Worm (Caenorhabditis elegans) whole organism, L2 larva: ENCODE measurements around the gene C34D10.5.

Source experiments
- F13H6.1 ChIP-seq: sonication (generic microtip); optimal IDR thresholded peaks from 2 replicates; lab custom pipeline; 2016; ENCODE audit warnings: missing genetic modification characterization, missing compliant biosample characterization
- R02D3.7 ChIP-seq: fragments of 150-350 bp; optimal IDR thresholded peaks from 2 replicates; lab custom pipeline; 2014; ENCODE audit warnings: missing biosample characterization, missing genetic modification characterization
- Y55F3AM.14 ChIP-seq: fragments of 200-800 bp; sonication (Bioruptor generic); optimal IDR thresholded peaks from 2 replicates; lab custom pipeline; 2018; ENCODE audit warnings: mild to moderate bottlenecking, missing genetic modification characterization, missing compliant biosample characterization
- ZK546.5 ChIP-seq: sonication (generic microtip); optimal IDR thresholded peaks from 2 replicates; lab custom pipeline; 2017; ENCODE audit warnings: missing biosample characterization, missing genetic modification characterization
- alr-1 ChIP-seq: fragments of 150-350 bp; optimal IDR thresholded peaks from 2 replicates; lab custom pipeline; 2014; ENCODE audit warnings: missing biosample characterization, missing genetic modification characterization
- aly-2 ChIP-seq: fragments of 150-350 bp; optimal IDR thresholded peaks from 2 replicates; lab custom pipeline; 2014; ENCODE audit warnings: missing biosample characterization, missing genetic modification characterization
- ama-1 ChIP-seq: fragments of 150-350 bp; optimal IDR thresholded peaks from 2 replicates; lab custom pipeline; 2018; ENCODE audit warnings: inconsistent platforms
- blmp-1 ChIP-seq: sonication (generic microtip); optimal IDR thresholded peaks from 2 replicates; lab custom pipeline; 2017; ENCODE audit warnings: missing genetic modification characterization, mild to moderate bottlenecking, missing compliant biosample characterization, antibody characterized with exemption, moderate library complexity; ENCODE audit not compliant: insufficient read depth
- ceh-16 ChIP-seq: fragments of 150-350 bp; optimal IDR thresholded peaks from 2 replicates; lab custom pipeline; 2014; ENCODE audit warnings: missing biosample characterization, missing genetic modification characterization
- ceh-82 ChIP-seq: fragments of 150-350 bp; optimal IDR thresholded peaks from 2 replicates; lab custom pipeline; 2014; ENCODE audit warnings: missing biosample characterization, missing genetic modification characterization
- crh-2 ChIP-seq: sonication (generic microtip); optimal IDR thresholded peaks from 2 replicates; lab custom pipeline; 2017; ENCODE audit warnings: missing biosample characterization, missing genetic modification characterization
- egl-27 ChIP-seq: sonication (generic microtip); optimal IDR thresholded peaks from 3 replicates; lab custom pipeline; 2017; ENCODE audit warnings: missing biosample characterization, missing genetic modification reagents, missing genetic modification characterization
- elt-1 ChIP-seq: fragments of 150-350 bp; optimal IDR thresholded peaks from 2 replicates; lab custom pipeline; 2014; ENCODE audit warnings: missing biosample characterization, missing genetic modification characterization
- elt-3 ChIP-seq: sonication (generic microtip); optimal IDR thresholded peaks from 2 replicates; lab custom pipeline; 2017; ENCODE audit warnings: missing biosample characterization, missing genetic modification characterization
- fos-1 ChIP-seq: fragments of 150-350 bp; optimal IDR thresholded peaks from 2 replicates; lab custom pipeline; 2014; ENCODE audit warnings: missing biosample characterization, missing genetic modification characterization
- gmeb-1 ChIP-seq: fragments of 150-350 bp; optimal IDR thresholded peaks from 2 replicates; lab custom pipeline; 2014; ENCODE audit warnings: missing biosample characterization, missing genetic modification characterization
- lin-11 ChIP-seq: fragments of 150-350 bp; sonication (generic microtip); optimal IDR thresholded peaks from 2 replicates; lab custom pipeline; 2014; ENCODE audit warnings: missing biosample characterization, missing genetic modification characterization, inconsistent platforms, mixed read lengths
- lin-13 ChIP-seq: fragments of 150-350 bp; optimal IDR thresholded peaks from 2 replicates; lab custom pipeline; 2014; ENCODE audit warnings: missing biosample characterization, missing genetic modification reagents, missing genetic modification characterization
- lin-39 ChIP-seq: fragments of 150-350 bp; optimal IDR thresholded peaks from 2 replicates; lab custom pipeline; 2014; ENCODE audit warnings: missing biosample characterization, missing genetic modification reagents, missing genetic modification characterization
- lsy-2 ChIP-seq, 2 experiments: fragments of 150-350 bp in 1 of 2; sonication (generic microtip) in 1 of 2; optimal IDR thresholded peaks; 2 replicates each; lab custom pipeline; 2014 to 2017; ENCODE audit warnings: missing biosample characterization in 2 of 2, missing genetic modification characterization in 2 of 2
- mab-5 ChIP-seq: fragments of 150-350 bp; optimal IDR thresholded peaks from 2 replicates; lab custom pipeline; 2014; ENCODE audit warnings: missing biosample characterization, missing genetic modification characterization
- mdl-1 ChIP-seq, 2 experiments: fragments of 150-350 bp in 1 of 2; sonication (generic microtip) in 1 of 2; optimal IDR thresholded peaks; 2 replicates each; lab custom pipeline; 2017; ENCODE audit warnings: missing biosample characterization in 2 of 2, missing genetic modification characterization in 2 of 2
- nhr-12 ChIP-seq: fragments of 150-350 bp; optimal IDR thresholded peaks from 2 replicates; lab custom pipeline; 2014; ENCODE audit warnings: missing biosample characterization, missing genetic modification characterization
- nhr-129 ChIP-seq: fragments of 150-350 bp; optimal IDR thresholded peaks from 2 replicates; lab custom pipeline; 2014; ENCODE audit warnings: missing biosample characterization, missing genetic modification characterization
- nhr-21 ChIP-seq: fragments of 150-350 bp; optimal IDR thresholded peaks from 2 replicates; lab custom pipeline; 2014; ENCODE audit warnings: missing biosample characterization, missing genetic modification characterization
- nhr-23 ChIP-seq: fragments of 150-350 bp; optimal IDR thresholded peaks from 2 replicates; lab custom pipeline; 2014; ENCODE audit warnings: missing biosample characterization, missing genetic modification reagents, missing genetic modification characterization
- nhr-237 ChIP-seq: fragments of 150-350 bp; optimal IDR thresholded peaks from 2 replicates; lab custom pipeline; 2014; ENCODE audit warnings: missing biosample characterization, missing genetic modification characterization
- nhr-25 ChIP-seq: fragments of 150-350 bp; sonication (generic microtip); optimal IDR thresholded peaks from 3 replicates; lab custom pipeline; 2014; ENCODE audit warnings: missing biosample characterization, missing genetic modification characterization
- nhr-6 ChIP-seq: fragments of 150-350 bp; optimal IDR thresholded peaks from 2 replicates; lab custom pipeline; 2014; ENCODE audit warnings: missing biosample characterization, missing genetic modification characterization
- nhr-77 ChIP-seq: fragments of 150-350 bp; optimal IDR thresholded peaks from 2 replicates; lab custom pipeline; 2014; ENCODE audit warnings: missing biosample characterization, missing genetic modification characterization
- peb-1 ChIP-seq: fragments of 150-350 bp; optimal IDR thresholded peaks from 2 replicates; lab custom pipeline; 2014; ENCODE audit warnings: missing biosample characterization, missing genetic modification characterization
- sem-4 ChIP-seq: fragments of 150-350 bp; optimal IDR thresholded peaks from 2 replicates; lab custom pipeline; 2014; ENCODE audit warnings: missing biosample characterization, missing genetic modification reagents, missing genetic modification characterization
- skn-1 ChIP-seq: sonication (generic microtip); optimal IDR thresholded peaks from 2 replicates; lab custom pipeline; 2017; ENCODE audit warnings: missing biosample characterization, missing genetic modification characterization
- sma-3 ChIP-seq: sonication (generic microtip); optimal IDR thresholded peaks from 2 replicates; lab custom pipeline; 2016; ENCODE audit warnings: missing genetic modification reagents, missing genetic modification characterization, missing compliant biosample characterization
- sma-9 ChIP-seq, 2 experiments: fragments of 150-350 bp in 1 of 2; sonication (generic microtip) in 1 of 2; optimal IDR thresholded peaks; 2 replicates each; lab custom pipeline; 2014 to 2016; ENCODE audit warnings: missing genetic modification characterization in 2 of 2, mild to moderate bottlenecking in 1 of 2, missing biosample characterization in 1 of 2, missing compliant biosample characterization in 1 of 2, missing genetic modification reagents in 1 of 2, moderate library complexity in 1 of 2
- unc-39 ChIP-seq: fragments of 150-350 bp; optimal IDR thresholded peaks from 2 replicates; lab custom pipeline; 2014; ENCODE audit warnings: missing biosample characterization, missing genetic modification characterization
- unc-55 ChIP-seq: fragments of 150-350 bp; sonication (generic microtip); optimal IDR thresholded peaks from 3 replicates; lab custom pipeline; 2014; ENCODE audit warnings: missing biosample characterization, missing genetic modification reagents, missing genetic modification characterization
- unc-62 ChIP-seq: fragments of 150-350 bp; optimal IDR thresholded peaks from 2 replicates; lab custom pipeline; 2014; ENCODE audit warnings: missing biosample characterization, missing genetic modification reagents, missing genetic modification characterization
- zag-1 ChIP-seq: fragments of 150-350 bp; optimal IDR thresholded peaks from 2 replicates; lab custom pipeline; 2014; ENCODE audit warnings: missing biosample characterization, missing genetic modification characterization
- ztf-11 ChIP-seq: sonication (generic microtip); optimal IDR thresholded peaks from 2 replicates; lab custom pipeline; 2017; ENCODE audit warnings: missing biosample characterization, missing genetic modification characterization
- ztf-4 ChIP-seq: fragments of 150-350 bp; optimal IDR thresholded peaks from 2 replicates; lab custom pipeline; 2014; ENCODE audit warnings: missing biosample characterization, missing genetic modification characterization

The C34D10.5 gene

DNA sequence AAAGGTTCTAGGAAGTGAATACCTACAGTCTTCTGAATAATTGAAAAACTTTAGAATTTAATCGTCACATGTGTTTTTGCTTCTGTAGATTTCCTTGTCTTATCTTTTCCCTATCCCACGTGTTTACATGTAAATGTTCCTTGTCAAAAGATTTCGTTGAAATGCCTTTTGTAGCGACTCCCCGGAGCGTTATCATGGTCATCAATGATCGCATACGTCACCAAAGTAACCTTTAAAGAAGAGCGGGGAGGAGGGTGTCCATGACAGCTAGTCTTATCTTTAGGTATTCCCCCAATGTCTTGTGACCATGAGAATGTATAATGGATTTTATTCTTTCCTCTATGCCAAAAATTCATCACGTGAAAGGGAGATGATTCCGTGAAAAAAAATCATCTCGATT, 30.9 kb upstream of the C34D10.5 start:
- TF ChIP-seq ztf-11 (tag; lab: Kevin White, UChicago), result no peak
- TF ChIP-seq nhr-25 (tag; lab: Kevin White, UChicago), result peak; percentile 73
- TF ChIP-seq mab-5 (tag; lab: Kevin White, UChicago), result no peak
- TF ChIP-seq lin-11 (tag; lab: Kevin White, UChicago), result no peak
- peak; percentile 96 for TF ChIP-seq sma-9 (GFP tag; optimal IDR thresholded peaks at IDR 0.05; lab: Kevin White, UChicago)
- no peak for TF ChIP-seq sma-9 (tag; optimal IDR thresholded peaks at IDR 0.05; lab: Kevin White, UChicago)
- peak; percentile 68 for TF ChIP-seq crh-2 (tag; lab: Kevin White, UChicago)
- peak; percentile 93 for TF ChIP-seq sma-3 (GFP tag; lab: Kevin White, UChicago)
- TF ChIP-seq nhr-21 (tag; lab: Kevin White, UChicago), result peak; percentile 88
- TF ChIP-seq nhr-129 (tag; lab: Kevin White, UChicago), result peak; percentile 60
- TF ChIP-seq ama-1 (lab: Kevin White, UChicago), result no peak
- TF ChIP-seq mdl-1 (tag; optimal IDR thresholded peaks at IDR 0.05; lab: Kevin White, UChicago), result peak; percentile 42 to 54
- TF ChIP-seq F13H6.1 (tag; lab: Kevin White, UChicago), result no peak
- TF ChIP-seq nhr-6 (tag; lab: Kevin White, UChicago), result peak; percentile 22
- no peak for TF ChIP-seq nhr-23 (tag; lab: Kevin White, UChicago)
- TF ChIP-seq skn-1 (tag; lab: Kevin White, UChicago), result no peak
- TF ChIP-seq ztf-4 (tag; lab: Kevin White, UChicago), result no peak
- no peak for TF ChIP-seq alr-1
- peak; percentile 68 for TF ChIP-seq gmeb-1 (tag; lab: Kevin White, UChicago)
- peak; percentile 63 for TF ChIP-seq egl-27 (tag; lab: Kevin White, UChicago)
- TF ChIP-seq nhr-77 (tag; lab: Kevin White, UChicago), result no peak
- TF ChIP-seq blmp-1, result peak; percentile 44
- no peak for TF ChIP-seq lin-39 (tag; lab: Kevin White, UChicago)
- TF ChIP-seq lsy-2 (tag; optimal IDR thresholded peaks at IDR 0.05; lab: Kevin White, UChicago), result peak in 1 of 2 experiments; percentile 54
- TF ChIP-seq fos-1 (tag; lab: Kevin White, UChicago), result peak; percentile 29
- no peak for TF ChIP-seq R02D3.7
- TF ChIP-seq ZK546.5, result no peak
- no peak for TF ChIP-seq zag-1
- TF ChIP-seq unc-39 (tag; lab: Kevin White, UChicago), result no peak
- no peak for TF ChIP-seq unc-55 (GFP tag; lab: Kevin White, UChicago)

DNA sequence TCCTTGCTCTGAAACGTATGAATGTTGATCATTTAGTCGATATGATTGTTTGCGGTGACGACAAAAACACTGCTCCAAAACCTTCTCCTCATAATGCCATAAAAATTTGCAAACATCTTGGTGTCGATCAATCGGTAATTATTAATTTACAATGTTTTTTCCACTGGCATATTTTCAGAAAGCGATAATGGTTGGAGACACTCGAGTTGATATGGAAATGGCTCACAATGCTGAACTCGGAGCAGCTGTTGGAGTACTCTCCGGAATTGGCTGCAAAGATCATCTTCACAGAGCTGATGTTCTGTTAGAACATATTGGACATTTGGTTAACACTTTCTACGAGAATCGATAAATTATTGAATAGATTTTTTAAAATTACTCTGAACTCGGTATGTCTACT, 29.4 kb upstream of the C34D10.5 start:
- TF ChIP-seq lsy-2 (tag; optimal IDR thresholded peaks at IDR 0.05; lab: Kevin White, UChicago), result no peak
- no peak for TF ChIP-seq peb-1 (tag; lab: Kevin White, UChicago)
- TF ChIP-seq zag-1, result no peak
- TF ChIP-seq nhr-6 (tag; lab: Kevin White, UChicago), result no peak
- TF ChIP-seq ama-1 (lab: Kevin White, UChicago), result no peak
- no peak for TF ChIP-seq unc-39 (tag; lab: Kevin White, UChicago)
- no peak for TF ChIP-seq elt-3 (tag; lab: Kevin White, UChicago)
- TF ChIP-seq nhr-25 (tag; lab: Kevin White, UChicago), result no peak
- TF ChIP-seq blmp-1, result no peak
- TF ChIP-seq nhr-77 (tag; lab: Kevin White, UChicago), result no peak
- TF ChIP-seq elt-1 (tag; lab: Kevin White, UChicago), result no peak
- no peak for TF ChIP-seq Y55F3AM.14 (GFP tag; lab: Kevin White, UChicago)
- no peak for TF ChIP-seq unc-62 (GFP tag; lab: Kevin White, UChicago)
- TF ChIP-seq lin-39 (tag; lab: Kevin White, UChicago), result no peak
- TF ChIP-seq aly-2, result no peak
- TF ChIP-seq lin-13 (GFP tag; lab: Kevin White, UChicago), result no peak
- TF ChIP-seq sem-4 (tag; lab: Kevin White, UChicago), result no peak
- TF ChIP-seq fos-1 (tag; lab: Kevin White, UChicago), result no peak
- TF ChIP-seq, all 48 proteins: peak for 0

DNA sequence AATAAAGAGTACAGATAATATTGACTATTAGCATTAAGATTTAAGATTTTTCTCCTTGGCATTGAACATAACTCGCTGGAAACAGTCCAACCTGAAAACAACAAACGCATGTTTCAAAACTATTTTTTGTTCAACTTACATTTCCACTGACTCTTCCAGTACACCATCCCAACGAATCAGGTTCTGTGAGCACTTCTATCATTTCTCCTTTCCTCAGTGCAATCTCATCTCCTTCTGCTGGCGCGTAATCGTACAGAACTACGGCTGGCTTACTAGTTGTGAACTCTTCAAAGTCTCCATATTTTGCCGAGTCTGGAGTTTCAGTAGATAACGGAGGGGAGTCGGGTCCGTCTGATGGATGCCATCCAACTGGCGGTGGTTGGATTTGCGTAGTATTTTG, 28.7 kb upstream of the C34D10.5 start:
- no peak for TF ChIP-seq F13H6.1 (tag; lab: Kevin White, UChicago)
- TF ChIP-seq lin-39 (tag; lab: Kevin White, UChicago), result no peak
- no peak for TF ChIP-seq blmp-1
- TF ChIP-seq nhr-25 (tag; lab: Kevin White, UChicago), result no peak
- no peak for TF ChIP-seq ceh-16 (tag; lab: Kevin White, UChicago)
- TF ChIP-seq nhr-237 (tag; lab: Kevin White, UChicago), result no peak
- no peak for TF ChIP-seq alr-1
- no peak for TF ChIP-seq skn-1 (tag; lab: Kevin White, UChicago)
- no peak for TF ChIP-seq mdl-1 (tag; optimal IDR thresholded peaks at IDR 0.05; lab: Kevin White, UChicago)
- TF ChIP-seq sma-3 (GFP tag; lab: Kevin White, UChicago), result no peak
- no peak for TF ChIP-seq nhr-12 (tag; lab: Kevin White, UChicago)
- TF ChIP-seq lsy-2 (tag; optimal IDR thresholded peaks at IDR 0.05; lab: Kevin White, UChicago), result no peak
- TF ChIP-seq elt-3 (tag; lab: Kevin White, UChicago), result no peak
- TF ChIP-seq R02D3.7, result no peak
- TF ChIP-seq ZK546.5, result no peak
- no peak for TF ChIP-seq ceh-82 (tag; lab: Kevin White, UChicago)
- TF ChIP-seq unc-62 (GFP tag; lab: Kevin White, UChicago), result no peak
- no peak for TF ChIP-seq unc-55 (GFP tag; lab: Kevin White, UChicago)
- no peak for TF ChIP-seq sma-9 (GFP tag; optimal IDR thresholded peaks at IDR 0.05; lab: Kevin White, UChicago)
- no peak for TF ChIP-seq sma-9 (tag; optimal IDR thresholded peaks at IDR 0.05; lab: Kevin White, UChicago)
- TF ChIP-seq nhr-6 (tag; lab: Kevin White, UChicago), result no peak
